Fruit fly (Drosophila melanogaster) whole organism, embryonic: ENCODE data around the gene CG15382.
A peak's percentile ranks its signal among the peaks of the same experiment; 100 is the strongest.

ENCODE experiments used
- Bteb2 ChIP-seq: fragments of 200-800 bp; sonication (Bioruptor generic); optimal IDR thresholded peaks from 2 replicates; lab custom pipeline; 2016; ENCODE audit warnings: missing biosample characterization, missing genetic modification characterization
- CG10209 ChIP-seq: fragments of 200-800 bp; sonication (Bioruptor generic); optimal IDR thresholded peaks from 3 replicates; lab custom pipeline; 2017; ENCODE audit warnings: missing biosample characterization, mild to moderate bottlenecking, missing genetic modification characterization, missing genetic modification reagents
- CG11504 ChIP-seq: fragments of 200-800 bp; sonication (Bioruptor generic); optimal IDR thresholded peaks from 3 replicates; lab custom pipeline; 2019; ENCODE audit warnings: missing biosample characterization, mild to moderate bottlenecking, missing genetic modification characterization, moderate library complexity
- CG12659 ChIP-seq: fragments of 200-800 bp; sonication (Bioruptor generic); optimal IDR thresholded peaks from 3 replicates; lab custom pipeline; 2017; ENCODE audit warnings: mild to moderate bottlenecking, missing biosample characterization, missing genetic modification reagents, missing genetic modification characterization
- CG14014 ChIP-seq: fragments of 200-800 bp; sonication (Bioruptor generic); IDR thresholded peaks from 2 replicates; pipeline ENCODE4 v1.3.6; 2022; ENCODE audit warnings: missing biosample characterization, missing genetic modification characterization
- CG14050 ChIP-seq: fragments of 200-800 bp; sonication (Bioruptor generic); IDR thresholded peaks from 3 replicates; pipeline ENCODE4 v1.3.6; 2022; ENCODE audit warnings: missing biosample characterization, missing genetic modification characterization
- CG15269 ChIP-seq: fragments of 200-800 bp; sonication (Bioruptor generic); optimal IDR thresholded peaks from 2 replicates; lab custom pipeline; 2018; ENCODE audit warnings: missing biosample characterization, mild to moderate bottlenecking, missing genetic modification characterization, moderate library complexity
- CG15601 ChIP-seq: fragments of 200-800 bp; sonication (Bioruptor generic); optimal IDR thresholded peaks from 3 replicates; lab custom pipeline; 2019; ENCODE audit warnings: missing biosample characterization, mild to moderate bottlenecking, missing genetic modification characterization, moderate library complexity
- CG1603 ChIP-seq: fragments of 200-800 bp; sonication (Bioruptor generic); optimal IDR thresholded peaks from 2 replicates; lab custom pipeline; 2019; ENCODE audit warnings: missing biosample characterization, mild to moderate bottlenecking, missing genetic modification characterization, moderate library complexity
- CG16779 ChIP-seq: fragments of 200-800 bp; sonication (Bioruptor generic); IDR thresholded peaks from 2 replicates; pipeline ENCODE4 v1.3.6; 2022; ENCODE audit warnings: missing biosample characterization, missing genetic modification characterization
- CG1832 ChIP-seq: fragments of 200-800 bp; sonication (Bioruptor generic); optimal IDR thresholded peaks from 2 replicates; lab custom pipeline; 2017; ENCODE audit warnings: missing biosample characterization, mild to moderate bottlenecking, missing genetic modification characterization, inconsistent platforms
- CG18599 ChIP-seq: fragments of 200-800 bp; sonication (Bioruptor generic); optimal IDR thresholded peaks from 3 replicates; lab custom pipeline; 2017; ENCODE audit warnings: missing biosample characterization, missing genetic modification characterization, mild to moderate bottlenecking, moderate library complexity, missing genetic modification reagents
- CG18764 ChIP-seq: fragments of 200-800 bp; sonication (Bioruptor generic); optimal IDR thresholded peaks from 3 replicates; lab custom pipeline; 2016; ENCODE audit warnings: missing biosample characterization, missing genetic modification characterization
- CG2202 ChIP-seq: fragments of 200-800 bp; sonication (Bioruptor generic); optimal IDR thresholded peaks from 2 replicates; lab custom pipeline; 2018; ENCODE audit warnings: missing biosample characterization, mild to moderate bottlenecking, missing genetic modification characterization
- CG30431 ChIP-seq: fragments of 200-800 bp; sonication (Bioruptor generic); optimal IDR thresholded peaks from 2 replicates; lab custom pipeline; 2017; ENCODE audit warnings: missing biosample characterization, missing genetic modification characterization
- CG4820 ChIP-seq: fragments of 200-800 bp; sonication (Bioruptor generic); optimal IDR thresholded peaks from 3 replicates; lab custom pipeline; 2016; ENCODE audit warnings: missing biosample characterization, missing genetic modification characterization
- CG6689 ChIP-seq: fragments of 200-800 bp; sonication (Bioruptor generic); IDR thresholded peaks from 2 replicates; pipeline ENCODE4 v1.3.6; 2022; ENCODE audit warnings: missing biosample characterization, missing genetic modification characterization
- CG9797 ChIP-seq: fragments of 200-800 bp; sonication (Bioruptor generic); optimal IDR thresholded peaks from 3 replicates; lab custom pipeline; 2018; ENCODE audit warnings: missing biosample characterization, mild to moderate bottlenecking, missing genetic modification characterization
- CG9932 ChIP-seq: fragments of 200-800 bp; sonication (Bioruptor generic); IDR thresholded peaks from 2 replicates; pipeline ENCODE4 v1.3.6; 2022; ENCODE audit warnings: missing biosample characterization, missing genetic modification characterization
- Camta ChIP-seq: fragments of 200-800 bp; sonication (Bioruptor generic); optimal IDR thresholded peaks from 2 replicates; lab custom pipeline; 2016; ENCODE audit warnings: missing biosample characterization, missing genetic modification characterization
- D19A ChIP-seq: fragments of 200-800 bp; optimal IDR thresholded peaks from 3 replicates; lab custom pipeline; 2019; ENCODE audit warnings: missing biosample characterization, mild to moderate bottlenecking, missing genetic modification characterization, moderate library complexity
- Dip2 ChIP-seq: fragments of 200-800 bp; sonication (Bioruptor generic); IDR thresholded peaks from 2 replicates; pipeline ENCODE4 v1.3.6; 2022; ENCODE audit warnings: missing biosample characterization, missing genetic modification characterization
- HHEX ChIP-seq: fragments of 200-800 bp; sonication (Bioruptor generic); optimal IDR thresholded peaks from 3 replicates; lab custom pipeline; 2017; ENCODE audit warnings: missing biosample characterization, mild to moderate bottlenecking, missing genetic modification characterization, missing genetic modification reagents
- Hr51 ChIP-seq, 2 experiments: fragments of 200-800 bp; sonication (Bioruptor generic); optimal IDR thresholded peaks; 2 replicates in 1 of 2; 3 replicates in 1 of 2; lab custom pipeline; 2016 to 2018; ENCODE audit warnings: missing biosample characterization in 2 of 2, missing genetic modification characterization in 2 of 2, mild to moderate bottlenecking in 1 of 2, moderate library complexity in 1 of 2
- Mrtf ChIP-seq: fragments of 200-800 bp; sonication (Bioruptor generic); IDR thresholded peaks from 3 replicates; pipeline ENCODE4 v1.3.6; 2022; ENCODE audit warnings: missing biosample characterization, missing genetic modification characterization
- Myb ChIP-seq: fragments of 200-800 bp; sonication (Bioruptor generic); optimal IDR thresholded peaks from 2 replicates; lab custom pipeline; 2016; ENCODE audit warnings: missing biosample characterization, missing genetic modification characterization
- NC2α ChIP-seq: fragments of 200-800 bp; sonication (Bioruptor generic); optimal IDR thresholded peaks from 2 replicates; lab custom pipeline; 2016; ENCODE audit warnings: missing biosample characterization, missing genetic modification characterization
- PHDP ChIP-seq: fragments of 200-800 bp; sonication (Bioruptor generic); optimal IDR thresholded peaks from 3 replicates; lab custom pipeline; 2018; ENCODE audit warnings: missing biosample characterization, mild to moderate bottlenecking, missing genetic modification characterization, moderate library complexity
- Pdp1 ChIP-seq, 2 experiments: fragments of 200-800 bp; sonication (Bioruptor generic); optimal IDR thresholded peaks; 3 replicates each; lab custom pipeline; 2016; ENCODE audit warnings: missing biosample characterization in 2 of 2, missing genetic modification characterization in 2 of 2, mild to moderate bottlenecking in 1 of 2, moderate library complexity in 1 of 2
- caup ChIP-seq: fragments of 200-800 bp; sonication (Bioruptor generic); optimal IDR thresholded peaks from 3 replicates; lab custom pipeline; 2017; ENCODE audit warnings: missing biosample characterization, mild to moderate bottlenecking, missing genetic modification characterization, moderate library complexity; ENCODE audit not compliant: severe bottlenecking
- cwo ChIP-seq: fragments of 200-800 bp; sonication (Bioruptor generic); optimal IDR thresholded peaks from 3 replicates; lab custom pipeline; 2017; ENCODE audit warnings: missing biosample characterization, missing genetic modification characterization, mild to moderate bottlenecking, moderate library complexity, missing genetic modification reagents
- disco-r ChIP-seq: fragments of 200-800 bp; sonication (Bioruptor generic); optimal IDR thresholded peaks from 2 replicates; lab custom pipeline; 2016; ENCODE audit warnings: missing biosample characterization, missing genetic modification characterization
- dysf ChIP-seq: fragments of 200-800 bp; sonication (Bioruptor generic); IDR thresholded peaks from 3 replicates; pipeline ENCODE4 v1.3.6; 2022; ENCODE audit warnings: missing biosample characterization, missing genetic modification characterization
- ewg ChIP-seq: fragments of 200-800 bp; sonication (Bioruptor generic); optimal IDR thresholded peaks from 3 replicates; lab custom pipeline; 2017; ENCODE audit warnings: mild to moderate bottlenecking, missing biosample characterization, missing genetic modification reagents, missing genetic modification characterization
- eyg ChIP-seq: fragments of 200-800 bp; sonication (Bioruptor generic); optimal IDR thresholded peaks from 3 replicates; lab custom pipeline; 2016; ENCODE audit warnings: missing biosample characterization, missing genetic modification characterization
- gem ChIP-seq: fragments of 200-800 bp; sonication (Bioruptor generic); optimal IDR thresholded peaks from 2 replicates; lab custom pipeline; 2019; ENCODE audit warnings: missing biosample characterization, mild to moderate bottlenecking, missing genetic modification characterization, moderate library complexity
- grn ChIP-seq: fragments of 200-800 bp; sonication (Bioruptor generic); optimal IDR thresholded peaks from 3 replicates; lab custom pipeline; 2017; ENCODE audit warnings: missing biosample characterization, missing genetic modification characterization
- hkb ChIP-seq, 2 experiments: fragments of 200-800 bp in 1 of 2; fragments of >200 bp in 1 of 2; sonication (Bioruptor generic) in 1 of 2; IDR thresholded peaks in 1 of 2; optimal IDR thresholded peaks in 1 of 2; 2 replicates each; pipeline versions ENCODE4 v1.3.6 to Lab custom; 2017 to 2022; ENCODE audit warnings: missing biosample characterization in 1 of 2, missing genetic modification characterization in 1 of 2
- lbe ChIP-seq: fragments of 200-800 bp; sonication (Bioruptor generic); optimal IDR thresholded peaks from 2 replicates; lab custom pipeline; 2016; ENCODE audit warnings: missing biosample characterization, mild to moderate bottlenecking, missing genetic modification characterization
- mam ChIP-seq: fragments of 200-800 bp; sonication (Bioruptor generic); optimal IDR thresholded peaks from 3 replicates; lab custom pipeline; 2016; ENCODE audit warnings: missing biosample characterization, missing genetic modification characterization
- pb ChIP-seq: fragments of 200-800 bp; sonication (Bioruptor generic); optimal IDR thresholded peaks from 3 replicates; lab custom pipeline; 2016; ENCODE audit warnings: missing biosample characterization, missing genetic modification characterization
- pho ChIP-seq: fragments of 200-800 bp; sonication (Bioruptor generic); optimal IDR thresholded peaks from 2 replicates; lab custom pipeline; 2016; ENCODE audit warnings: missing biosample characterization, missing genetic modification characterization
- phol ChIP-seq: fragments of 200-800 bp; sonication (Bioruptor generic); optimal IDR thresholded peaks from 3 replicates; lab custom pipeline; 2018; ENCODE audit warnings: missing biosample characterization, mild to moderate bottlenecking, missing genetic modification characterization, moderate library complexity
- prd ChIP-seq, 3 experiments: fragments of >200 bp in 2 of 3; fragments of 200-800 bp in 1 of 3; sonication (Bioruptor generic) in 1 of 3; optimal IDR thresholded peaks in 2 of 3; IDR thresholded peaks in 1 of 3; 2 replicates in 2 of 3; 3 replicates in 1 of 3; pipeline versions ENCODE4 v1.3.6 to Lab custom; 2017 to 2022; ENCODE audit warnings: missing biosample characterization in 1 of 3, missing genetic modification characterization in 1 of 3
- schlank ChIP-seq: fragments of 200-800 bp; sonication (Bioruptor generic); optimal IDR thresholded peaks from 2 replicates; lab custom pipeline; 2018; ENCODE audit warnings: missing biosample characterization, mild to moderate bottlenecking, missing genetic modification characterization
- vfl ChIP-seq: fragments of 200-800 bp; sonication (Bioruptor generic); optimal IDR thresholded peaks from 2 replicates; lab custom pipeline; 2016; ENCODE audit warnings: missing biosample characterization, missing genetic modification characterization
- zfh2 ChIP-seq: fragments of 200-800 bp; sonication (Bioruptor generic); optimal IDR thresholded peaks from 2 replicates; lab custom pipeline; 2016; ENCODE audit warnings: missing biosample characterization, missing genetic modification characterization

Gene CG15382

DNA sequence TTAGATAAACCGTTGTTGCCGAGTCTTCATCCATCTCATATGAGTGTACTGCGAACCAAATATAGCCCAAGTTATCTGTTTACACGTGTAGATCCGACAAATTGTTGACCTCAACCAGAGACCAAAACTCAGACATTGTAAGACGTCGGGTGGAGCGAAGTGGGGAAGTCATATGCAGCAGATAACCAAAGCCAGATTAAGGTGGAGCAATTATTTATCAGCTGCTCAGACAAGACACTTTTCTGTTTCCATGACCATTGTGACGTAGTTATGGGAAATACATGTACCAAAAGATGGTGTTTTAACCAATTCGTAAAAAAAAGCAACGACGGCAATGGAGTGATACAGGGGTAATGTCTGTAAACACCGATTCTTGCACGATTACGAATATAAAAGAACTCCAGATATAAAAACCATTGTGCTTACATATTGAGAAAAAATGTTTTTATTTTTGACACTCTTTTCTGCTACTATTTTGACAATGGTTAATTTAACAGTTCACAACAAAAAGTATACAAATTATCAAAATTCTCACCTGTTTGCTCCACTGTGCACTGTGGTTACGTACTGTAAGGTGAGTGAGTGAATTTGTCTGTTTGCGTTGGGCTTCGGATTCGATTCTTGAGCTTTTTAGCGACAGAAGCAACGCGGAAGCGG is 21.9 kb downstream of the CG15382 start (continued):
- TF ChIP-seq prd (optimal IDR thresholded peaks at IDR 0.05; lab: Kevin White, UChicago) (no peak), prd (GFP tag; IDR thresholded peaks at IDR 0.05; lab: Robert Waterston, UW) (peak; percentile 56), Bteb2 (no peak), schlank (tag; lab: Kevin White, UChicago) (no peak), CG1603 (tag; lab: Kevin White, UChicago) (peak; percentile 24), disco-r (peak; percentile 11), cwo (GFP tag; lab: Kevin White, UChicago) (peak; percentile 17), CG9797 (no peak), vfl (GFP tag; lab: Kevin White, UChicago) (peak; percentile 30), CG14050 (peak; percentile 45; the same call in 2 of the 3 replicates), CG15269 (tag; lab: Kevin White, UChicago) (peak; percentile 39), hkb (optimal IDR thresholded peaks at IDR 0.05; lab: Kevin White, UChicago) (no peak), hkb (GFP tag; IDR thresholded peaks at IDR 0.05; lab: Robert Waterston, UW) (peak; percentile 36; the same call in 1 of the 2 replicates), pb (GFP tag; lab: Kevin White, UChicago) (peak; percentile 45), CG6689 (GFP tag; lab: Robert Waterston, UW) (0 out of 2 replicates have a peak, but pooled peaks have one; percentile 25), HHEX (peak; percentile 44), D19A (peak; percentile 39), CG12659 (GFP tag; lab: Kevin White, UChicago) (peak; percentile 45), Camta (GFP tag; lab: Kevin White, UChicago) (peak; percentile 44), Hr51 (GFP tag; optimal IDR thresholded peaks at IDR 0.05; lab: Kevin White, UChicago) (peak; percentile 39 to 59), Dip2 (no peak), ewg (GFP tag; lab: Kevin White, UChicago) (peak; percentile 17), grn (peak; percentile 63), CG15601 (tag; lab: Kevin White, UChicago) (no peak), mam (GFP tag; lab: Kevin White, UChicago) (peak; percentile 50), zfh2 (GFP tag; lab: Kevin White, UChicago) (peak; percentile 40), caup (GFP tag; lab: Kevin White, UChicago) (peak; percentile 32), dysf (GFP tag; lab: Robert Waterston, UW) (peak; percentile 66), CG4820 (GFP tag; lab: Kevin White, UChicago) (peak; percentile 36), Mrtf (GFP tag; lab: Robert Waterston, UW) (peak; percentile 51; the same call in 1 of the 3 replicates), CG16779 (GFP tag; lab: Robert Waterston, UW) (no peak), Pdp1 (GFP tag; optimal IDR thresholded peaks at IDR 0.05; lab: Kevin White, UChicago) (peak; percentile 47 to 59), CG11504 (peak; percentile 54), CG30431 (peak; percentile 21), eyg (peak; percentile 19), CG1832 (no peak), CG10209 (GFP tag; lab: Kevin White, UChicago) (peak; percentile 41), lbe (GFP tag; lab: Kevin White, UChicago) (peak; percentile 4), CG18764 (peak; percentile 21), pho (GFP tag; lab: Kevin White, UChicago) (peak; percentile 72), PHDP (tag; lab: Kevin White, UChicago) (peak; percentile 50), phol (tag; lab: Kevin White, UChicago) (peak; percentile 38), CG2202 (tag; lab: Kevin White, UChicago) (peak; percentile 16), CG9932 (peak; percentile 70), CG14014 (GFP tag; lab: Robert Waterston, UW) (peak; percentile 43; the same call in 1 of the 2 replicates), NC2α (GFP tag; lab: Kevin White, UChicago) (no peak), gem (tag; lab: Kevin White, UChicago) (peak; percentile 74), Myb (GFP tag; lab: Kevin White, UChicago) (peak; percentile 46), CG18599 (GFP tag; lab: Kevin White, UChicago) (peak; percentile 63)
